Worm (Caenorhabditis elegans) whole organism, L2 larva: ENCODE data around the gene Y37E11AR.7.

Experiments
- C34F6.9 ChIP-seq: fragments of 150-350 bp; optimal IDR thresholded peaks from 2 replicates; lab custom pipeline; 2014; ENCODE audit warnings: missing biosample characterization, missing genetic modification characterization
- F13H6.1 ChIP-seq: sonication (generic microtip); optimal IDR thresholded peaks from 2 replicates; lab custom pipeline; 2016; ENCODE audit warnings: missing genetic modification characterization, missing compliant biosample characterization
- R02D3.7 ChIP-seq: fragments of 150-350 bp; optimal IDR thresholded peaks from 2 replicates; lab custom pipeline; 2014; ENCODE audit warnings: missing biosample characterization, missing genetic modification characterization
- Y55F3AM.14 ChIP-seq: fragments of 200-800 bp; sonication (Bioruptor generic); optimal IDR thresholded peaks from 2 replicates; lab custom pipeline; 2018; ENCODE audit warnings: mild to moderate bottlenecking, missing genetic modification characterization, missing compliant biosample characterization
- ZK546.5 ChIP-seq: sonication (generic microtip); optimal IDR thresholded peaks from 2 replicates; lab custom pipeline; 2017; ENCODE audit warnings: missing biosample characterization, missing genetic modification characterization
- alr-1 ChIP-seq: fragments of 150-350 bp; optimal IDR thresholded peaks from 2 replicates; lab custom pipeline; 2014; ENCODE audit warnings: missing biosample characterization, missing genetic modification characterization
- ama-1 ChIP-seq: fragments of 150-350 bp; optimal IDR thresholded peaks from 2 replicates; lab custom pipeline; 2018; ENCODE audit warnings: inconsistent platforms
- ceh-16 ChIP-seq: fragments of 150-350 bp; optimal IDR thresholded peaks from 2 replicates; lab custom pipeline; 2014; ENCODE audit warnings: missing biosample characterization, missing genetic modification characterization
- ceh-82 ChIP-seq: fragments of 150-350 bp; optimal IDR thresholded peaks from 2 replicates; lab custom pipeline; 2014; ENCODE audit warnings: missing biosample characterization, missing genetic modification characterization
- crh-2 ChIP-seq: sonication (generic microtip); optimal IDR thresholded peaks from 2 replicates; lab custom pipeline; 2017; ENCODE audit warnings: missing biosample characterization, missing genetic modification characterization
- dmd-4 ChIP-seq: sonication (generic microtip); optimal IDR thresholded peaks from 2 replicates; lab custom pipeline; 2017; ENCODE audit warnings: missing biosample characterization, missing genetic modification characterization
- egl-27 ChIP-seq: sonication (generic microtip); optimal IDR thresholded peaks from 3 replicates; lab custom pipeline; 2017; ENCODE audit warnings: missing biosample characterization, missing genetic modification reagents, missing genetic modification characterization
- elt-3 ChIP-seq: sonication (generic microtip); optimal IDR thresholded peaks from 2 replicates; lab custom pipeline; 2017; ENCODE audit warnings: missing biosample characterization, missing genetic modification characterization
- fos-1 ChIP-seq: fragments of 150-350 bp; optimal IDR thresholded peaks from 2 replicates; lab custom pipeline; 2014; ENCODE audit warnings: missing biosample characterization, missing genetic modification characterization
- lin-11 ChIP-seq: fragments of 150-350 bp; sonication (generic microtip); optimal IDR thresholded peaks from 2 replicates; lab custom pipeline; 2014; ENCODE audit warnings: missing biosample characterization, missing genetic modification characterization, inconsistent platforms, mixed read lengths
- lin-39 ChIP-seq: fragments of 150-350 bp; optimal IDR thresholded peaks from 2 replicates; lab custom pipeline; 2014; ENCODE audit warnings: missing biosample characterization, missing genetic modification reagents, missing genetic modification characterization
- lsy-2 ChIP-seq, 2 experiments: fragments of 150-350 bp in 1 of 2; sonication (generic microtip) in 1 of 2; optimal IDR thresholded peaks; 2 replicates each; lab custom pipeline; 2014 to 2017; ENCODE audit warnings: missing biosample characterization in 2 of 2, missing genetic modification characterization in 2 of 2
- mab-5 ChIP-seq: fragments of 150-350 bp; optimal IDR thresholded peaks from 2 replicates; lab custom pipeline; 2014; ENCODE audit warnings: missing biosample characterization, missing genetic modification characterization
- mdl-1 ChIP-seq, 2 experiments: fragments of 150-350 bp in 1 of 2; sonication (generic microtip) in 1 of 2; optimal IDR thresholded peaks; 2 replicates each; lab custom pipeline; 2017; ENCODE audit warnings: missing biosample characterization in 2 of 2, missing genetic modification characterization in 2 of 2
- nhr-10 ChIP-seq: sonication (generic microtip); optimal IDR thresholded peaks from 2 replicates; lab custom pipeline; 2017; ENCODE audit warnings: missing biosample characterization, missing genetic modification characterization
- nhr-129 ChIP-seq: fragments of 150-350 bp; optimal IDR thresholded peaks from 2 replicates; lab custom pipeline; 2014; ENCODE audit warnings: missing biosample characterization, missing genetic modification characterization
- nhr-21 ChIP-seq: fragments of 150-350 bp; optimal IDR thresholded peaks from 2 replicates; lab custom pipeline; 2014; ENCODE audit warnings: missing biosample characterization, missing genetic modification characterization
- nhr-23 ChIP-seq: fragments of 150-350 bp; optimal IDR thresholded peaks from 2 replicates; lab custom pipeline; 2014; ENCODE audit warnings: missing biosample characterization, missing genetic modification reagents, missing genetic modification characterization
- nhr-237 ChIP-seq: fragments of 150-350 bp; optimal IDR thresholded peaks from 2 replicates; lab custom pipeline; 2014; ENCODE audit warnings: missing biosample characterization, missing genetic modification characterization
- nhr-25 ChIP-seq: fragments of 150-350 bp; sonication (generic microtip); optimal IDR thresholded peaks from 3 replicates; lab custom pipeline; 2014; ENCODE audit warnings: missing biosample characterization, missing genetic modification characterization
- nhr-6 ChIP-seq: fragments of 150-350 bp; optimal IDR thresholded peaks from 2 replicates; lab custom pipeline; 2014; ENCODE audit warnings: missing biosample characterization, missing genetic modification characterization
- nhr-77 ChIP-seq: fragments of 150-350 bp; optimal IDR thresholded peaks from 2 replicates; lab custom pipeline; 2014; ENCODE audit warnings: missing biosample characterization, missing genetic modification characterization
- sem-4 ChIP-seq: fragments of 150-350 bp; optimal IDR thresholded peaks from 2 replicates; lab custom pipeline; 2014; ENCODE audit warnings: missing biosample characterization, missing genetic modification reagents, missing genetic modification characterization
- sma-3 ChIP-seq: sonication (generic microtip); optimal IDR thresholded peaks from 2 replicates; lab custom pipeline; 2016; ENCODE audit warnings: missing genetic modification reagents, missing genetic modification characterization, missing compliant biosample characterization
- snpc-4 ChIP-seq: fragments of 150-350 bp; optimal IDR thresholded peaks from 2 replicates; lab custom pipeline; 2014; ENCODE audit warnings: missing biosample characterization, missing genetic modification characterization
- unc-39 ChIP-seq: fragments of 150-350 bp; optimal IDR thresholded peaks from 2 replicates; lab custom pipeline; 2014; ENCODE audit warnings: missing biosample characterization, missing genetic modification characterization
- unc-55 ChIP-seq: fragments of 150-350 bp; sonication (generic microtip); optimal IDR thresholded peaks from 3 replicates; lab custom pipeline; 2014; ENCODE audit warnings: missing biosample characterization, missing genetic modification reagents, missing genetic modification characterization
- unc-62 ChIP-seq: fragments of 150-350 bp; optimal IDR thresholded peaks from 2 replicates; lab custom pipeline; 2014; ENCODE audit warnings: missing biosample characterization, missing genetic modification reagents, missing genetic modification characterization
- zag-1 ChIP-seq: fragments of 150-350 bp; optimal IDR thresholded peaks from 2 replicates; lab custom pipeline; 2014; ENCODE audit warnings: missing biosample characterization, missing genetic modification characterization
- ztf-11 ChIP-seq: sonication (generic microtip); optimal IDR thresholded peaks from 2 replicates; lab custom pipeline; 2017; ENCODE audit warnings: missing biosample characterization, missing genetic modification characterization
- ztf-4 ChIP-seq: fragments of 150-350 bp; optimal IDR thresholded peaks from 2 replicates; lab custom pipeline; 2014; ENCODE audit warnings: missing biosample characterization, missing genetic modification characterization

Y37E11AR.7 gene

ce11 chrIV:3800952-3801351 is 45.7 kb upstream of the Y37E11AR.7 start, which contains the start of gene osm-3:
TSS of gene osm-3 (minus strand) at chrIV:3801052.
- TF ChIP-seq nhr-23 (no peak), lsy-2 (tag; optimal IDR thresholded peaks at IDR 0.05; lab: Kevin White, UChicago) (no peak), mdl-1 (tag; optimal IDR thresholded peaks at IDR 0.05; lab: Kevin White, UChicago) (no peak)

ce11 chrIV:3797442-3797841 is 42.2 kb upstream of the Y37E11AR.7 start:
- no peak for TF ChIP-seq nhr-23
- no peak for TF ChIP-seq nhr-6 (tag; lab: Kevin White, UChicago)
- TF ChIP-seq unc-62 (GFP tag; lab: Kevin White, UChicago) = no peak
- no peak for TF ChIP-seq lsy-2 (tag; optimal IDR thresholded peaks at IDR 0.05; lab: Kevin White, UChicago)
- no peak for TF ChIP-seq mdl-1 (tag; optimal IDR thresholded peaks at IDR 0.05; lab: Kevin White, UChicago)
- TF ChIP-seq nhr-129 (tag; lab: Kevin White, UChicago) = no peak
- TF ChIP-seq mab-5 (tag; lab: Kevin White, UChicago) = no peak
- no peak for TF ChIP-seq ztf-4 (tag; lab: Kevin White, UChicago)
- TF ChIP-seq ztf-11 = no peak
- TF ChIP-seq alr-1 = no peak
- TF ChIP-seq nhr-237 (tag; lab: Kevin White, UChicago) = no peak

DNA sequence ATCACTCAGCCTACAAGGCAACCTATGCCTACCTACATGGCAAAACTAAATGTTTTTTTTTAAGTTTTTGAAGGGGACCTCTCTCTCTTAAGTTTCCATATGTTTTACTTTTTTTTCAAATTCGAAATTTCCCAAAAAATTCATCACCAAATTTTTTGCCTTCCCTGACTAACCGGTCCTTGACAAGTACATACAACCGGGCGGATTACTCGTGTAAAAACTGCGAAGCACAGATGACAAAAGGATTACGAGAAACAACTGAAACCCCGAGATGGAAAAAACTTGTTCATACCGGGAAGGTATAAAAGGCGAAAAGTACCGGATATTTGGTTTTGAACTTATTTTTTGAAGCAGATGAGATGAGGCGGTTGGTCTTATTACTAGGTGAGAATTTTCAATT is 39.2 kb upstream of the Y37E11AR.7 start, which contains the start of gene K09B3.1:
TSS of gene K09B3.1 (plus strand) at position 301 of the 400 bp plus-strand sequence.
- TF ChIP-seq nhr-25 = no peak
- no peak for TF ChIP-seq nhr-6 (tag; lab: Kevin White, UChicago)
- no peak for TF ChIP-seq sma-3
- TF ChIP-seq F13H6.1 (tag; lab: Kevin White, UChicago) = no peak
- no peak for TF ChIP-seq lsy-2 (tag; optimal IDR thresholded peaks at IDR 0.05; lab: Kevin White, UChicago)
- no peak for TF ChIP-seq C34F6.9 (tag; lab: Kevin White, UChicago)
- TF ChIP-seq nhr-10 (tag; lab: Kevin White, UChicago) = no peak
- TF ChIP-seq egl-27 = no peak
- TF ChIP-seq dmd-4 = no peak
- no peak for TF ChIP-seq lin-39
- no peak for TF ChIP-seq sem-4
- no peak for TF ChIP-seq crh-2 (tag; lab: Kevin White, UChicago)
- no peak for TF ChIP-seq snpc-4 (tag; lab: Kevin White, UChicago)

- TF ChIP-seq unc-39 (tag; lab: Kevin White, UChicago) (no peak), unc-55 (no peak), Y55F3AM.14 (GFP tag; lab: Kevin White, UChicago) (no peak), ZK546.5 (tag; lab: Kevin White, UChicago) (no peak), fos-1 (no peak), lsy-2 (tag; optimal IDR thresholded peaks at IDR 0.05; lab: Kevin White, UChicago) (no peak), nhr-6 (tag; lab: Kevin White, UChicago) (no peak), nhr-129 (tag; lab: Kevin White, UChicago) (no peak), nhr-21 (no peak), F13H6.1 (tag; lab: Kevin White, UChicago) (no peak), nhr-23 (no peak), nhr-237 (tag; lab: Kevin White, UChicago) (no peak), nhr-25 (no peak), nhr-10 (tag; lab: Kevin White, UChicago) (no peak), snpc-4 (tag; lab: Kevin White, UChicago) (no peak), zag-1 (tag; lab: Kevin White, UChicago) (no peak), lin-11 (tag; lab: Kevin White, UChicago) (no peak), nhr-77 (no peak), R02D3.7 (tag; lab: Kevin White, UChicago) (no peak), ama-1 (no peak)
Measured at ce11 chrIV:3783910-3784309, 28.7 kb upstream of the Y37E11AR.7 start, which contains the start of gene glct-6. TSS of gene glct-6 (plus strand) at chrIV:3784210.

DNA sequence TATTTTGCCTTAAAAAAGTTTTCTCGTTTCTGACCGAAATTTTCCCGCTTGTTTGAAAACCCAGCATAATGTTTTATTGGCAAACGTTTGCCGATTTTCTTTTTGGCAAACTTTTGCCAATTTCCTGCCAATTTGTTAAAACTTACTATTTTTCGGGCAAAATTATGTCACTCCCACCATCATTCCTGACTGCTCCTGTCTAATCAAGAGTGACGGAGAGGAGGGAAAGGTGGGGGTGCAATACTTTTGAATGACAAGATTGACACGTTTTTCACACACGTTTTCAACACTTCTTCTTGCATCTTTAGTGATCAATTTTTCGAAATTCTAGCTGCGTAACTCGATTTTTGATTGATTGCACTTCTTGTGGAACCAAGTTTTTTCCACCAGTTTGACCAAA is 26.3 kb upstream of the Y37E11AR.7 start:
- no peak for TF ChIP-seq alr-1
- TF ChIP-seq snpc-4 (tag; lab: Kevin White, UChicago) = no peak
- no peak for TF ChIP-seq ztf-4 (tag; lab: Kevin White, UChicago)
- TF ChIP-seq dmd-4 = no peak
- TF ChIP-seq elt-3 (tag; lab: Kevin White, UChicago) = no peak
- TF ChIP-seq ceh-16 = no peak
- TF ChIP-seq ceh-82 (tag; lab: Kevin White, UChicago) = no peak
- no peak for TF ChIP-seq sma-3
- no peak for TF ChIP-seq unc-62 (GFP tag; lab: Kevin White, UChicago)
